Fruit fly (Drosophila melanogaster) whole organism, embryonic: ENCODE data around the gene mRpL35.
A peak's percentile ranks its signal among the peaks of the same experiment; 100 is the strongest.

Experiments used
- Adf1 ChIP-seq: fragments of 200-800 bp; sonication (Bioruptor generic); IDR thresholded peaks from 2 replicates; pipeline ENCODE4 v1.3.6; 2022; ENCODE audit warnings: missing biosample characterization, missing genetic modification characterization
- CG11696 ChIP-seq: fragments of 200-800 bp; sonication (Bioruptor generic); IDR thresholded peaks from 2 replicates; pipeline ENCODE4 v1.3.6; 2022; ENCODE audit warnings: missing biosample characterization, missing genetic modification characterization
- CG13296 ChIP-seq: fragments of 200-800 bp; sonication (Bioruptor generic); optimal IDR thresholded peaks from 3 replicates; lab custom pipeline; 2018; ENCODE audit warnings: missing biosample characterization, mild to moderate bottlenecking, missing genetic modification characterization
- CG14860 ChIP-seq: fragments of 200-800 bp; sonication (Bioruptor generic); IDR thresholded peaks from 3 replicates; pipeline ENCODE4 v1.3.6; 2022; ENCODE audit warnings: missing biosample characterization, missing genetic modification characterization; ENCODE audit not compliant: partially characterized antibody
- CG15269 ChIP-seq: fragments of 200-800 bp; sonication (Bioruptor generic); optimal IDR thresholded peaks from 2 replicates; lab custom pipeline; 2018; ENCODE audit warnings: missing biosample characterization, mild to moderate bottlenecking, missing genetic modification characterization, moderate library complexity
- CG15514 ChIP-seq: fragments of 200-800 bp; sonication (Bioruptor generic); optimal IDR thresholded peaks from 3 replicates; lab custom pipeline; 2017; ENCODE audit warnings: missing biosample characterization, missing genetic modification characterization, mild to moderate bottlenecking, moderate library complexity, missing genetic modification reagents
- CG1792 ChIP-seq: fragments of 200-800 bp; sonication (Bioruptor generic); optimal IDR thresholded peaks from 2 replicates; lab custom pipeline; 2016; ENCODE audit warnings: missing biosample characterization, missing genetic modification characterization
- CG18619 ChIP-seq: fragments of 200-800 bp; sonication (Bioruptor generic); optimal IDR thresholded peaks from 3 replicates; lab custom pipeline; 2017; ENCODE audit warnings: missing biosample characterization, mild to moderate bottlenecking, missing genetic modification characterization
- CG2116 ChIP-seq: fragments of 200-800 bp; sonication (Bioruptor generic); optimal IDR thresholded peaks from 3 replicates; lab custom pipeline; 2018; ENCODE audit warnings: missing biosample characterization, mild to moderate bottlenecking, missing genetic modification characterization
- CG2678 ChIP-seq: fragments of 200-800 bp; sonication (Bioruptor generic); optimal IDR thresholded peaks from 3 replicates; lab custom pipeline; 2019; ENCODE audit warnings: missing biosample characterization, mild to moderate bottlenecking, missing genetic modification characterization, moderate library complexity
- CG30020 ChIP-seq: fragments of 200-800 bp; optimal IDR thresholded peaks from 2 replicates; lab custom pipeline; 2019; ENCODE audit warnings: missing biosample characterization, mild to moderate bottlenecking, missing genetic modification characterization, moderate library complexity
- CG33213 ChIP-seq: fragments of 200-800 bp; sonication (Bioruptor generic); optimal IDR thresholded peaks from 3 replicates; lab custom pipeline; 2016; ENCODE audit warnings: missing biosample characterization, missing genetic modification characterization
- CG6272 ChIP-seq: fragments of 200-800 bp; sonication (Bioruptor generic); IDR thresholded peaks from 2 replicates; pipeline ENCODE4 v1.3.6; 2022; ENCODE audit warnings: missing biosample characterization, missing genetic modification characterization
- CG7271 ChIP-seq: fragments of 200-800 bp; sonication (Bioruptor generic); optimal IDR thresholded peaks from 2 replicates; lab custom pipeline; 2018; ENCODE audit warnings: missing biosample characterization, mild to moderate bottlenecking, missing genetic modification characterization, moderate library complexity
- CG7745 ChIP-seq: fragments of 200-800 bp; sonication (Bioruptor generic); optimal IDR thresholded peaks from 2 replicates; lab custom pipeline; 2018; ENCODE audit warnings: missing biosample characterization, mild to moderate bottlenecking, missing genetic modification characterization, moderate library complexity
- CG9609 ChIP-seq: fragments of 200-800 bp; sonication (Bioruptor generic); optimal IDR thresholded peaks from 3 replicates; lab custom pipeline; 2016; ENCODE audit warnings: missing biosample characterization, missing genetic modification characterization
- CG9932 ChIP-seq: fragments of 200-800 bp; sonication (Bioruptor generic); IDR thresholded peaks from 2 replicates; pipeline ENCODE4 v1.3.6; 2022; ENCODE audit warnings: missing biosample characterization, missing genetic modification characterization
- Dp ChIP-seq: fragments of 200-800 bp; sonication (Bioruptor generic); optimal IDR thresholded peaks from 2 replicates; lab custom pipeline; 2018; ENCODE audit warnings: missing biosample characterization, mild to moderate bottlenecking, missing genetic modification characterization, moderate library complexity
- E2f1 ChIP-seq: fragments of 200-800 bp; sonication (Bioruptor generic); IDR thresholded peaks from 2 replicates; pipeline ENCODE4 v1.3.6; 2022; ENCODE audit warnings: missing biosample characterization, missing genetic modification characterization
- Elba2 ChIP-seq: fragments of 200-800 bp; sonication (Bioruptor generic); optimal IDR thresholded peaks from 3 replicates; lab custom pipeline; 2016; ENCODE audit warnings: missing biosample characterization, missing genetic modification characterization
- H2.0 ChIP-seq: fragments of 200-800 bp; sonication (Bioruptor generic); IDR thresholded peaks from 2 replicates; pipeline ENCODE4 v1.3.6; 2022; ENCODE audit warnings: missing biosample characterization, missing genetic modification characterization
- HLH54F ChIP-seq: fragments of 200-800 bp; sonication (Bioruptor generic); optimal IDR thresholded peaks from 3 replicates; lab custom pipeline; 2016; ENCODE audit warnings: missing biosample characterization, missing genetic modification characterization
- HmgD ChIP-seq: fragments of 200-800 bp; sonication (Bioruptor generic); optimal IDR thresholded peaks from 3 replicates; lab custom pipeline; 2016; ENCODE audit warnings: missing biosample characterization, missing genetic modification characterization
- Hr3 ChIP-seq: fragments of 200-800 bp; sonication (Bioruptor generic); optimal IDR thresholded peaks from 3 replicates; lab custom pipeline; 2016; ENCODE audit warnings: missing biosample characterization, missing genetic modification characterization
- NC2β ChIP-seq: fragments of 200-800 bp; sonication (Bioruptor generic); optimal IDR thresholded peaks from 2 replicates; lab custom pipeline; 2016; ENCODE audit warnings: missing biosample characterization, missing genetic modification characterization
- Side ChIP-seq: fragments of 200-800 bp; sonication (Bioruptor generic); optimal IDR thresholded peaks from 2 replicates; lab custom pipeline; 2016; ENCODE audit warnings: missing biosample characterization, missing genetic modification characterization
- Sin3A ChIP-seq: fragments of >200 bp; optimal IDR thresholded peaks from 2 replicates; lab custom pipeline; 2018
- Sry-β ChIP-seq: fragments of 200-800 bp; sonication (Bioruptor generic); optimal IDR thresholded peaks from 2 replicates; lab custom pipeline; 2018; ENCODE audit warnings: missing biosample characterization, mild to moderate bottlenecking, missing genetic modification characterization, moderate library complexity
- YL-1 ChIP-seq: fragments of 200-800 bp; sonication (Bioruptor generic); optimal IDR thresholded peaks from 3 replicates; lab custom pipeline; 2017; ENCODE audit warnings: missing biosample characterization, mild to moderate bottlenecking, missing genetic modification characterization
- bcd ChIP-seq: fragments of 200-800 bp; sonication (Bioruptor generic); optimal IDR thresholded peaks from 2 replicates; lab custom pipeline; 2017; ENCODE audit warnings: missing biosample characterization, mild to moderate bottlenecking, missing genetic modification characterization
- dimm ChIP-seq: fragments of 200-800 bp; sonication (Bioruptor generic); IDR thresholded peaks from 2 replicates; pipeline ENCODE4 v1.3.6; 2022; ENCODE audit warnings: missing biosample characterization, missing genetic modification characterization
- dysf ChIP-seq: fragments of 200-800 bp; sonication (Bioruptor generic); IDR thresholded peaks from 3 replicates; pipeline ENCODE4 v1.3.6; 2022; ENCODE audit warnings: missing biosample characterization, missing genetic modification characterization
- ems ChIP-seq: fragments of 200-800 bp; sonication (Bioruptor generic); optimal IDR thresholded peaks from 3 replicates; lab custom pipeline; 2016; ENCODE audit warnings: missing biosample characterization, missing genetic modification characterization
- gem ChIP-seq: fragments of 200-800 bp; sonication (Bioruptor generic); optimal IDR thresholded peaks from 2 replicates; lab custom pipeline; 2019; ENCODE audit warnings: missing biosample characterization, mild to moderate bottlenecking, missing genetic modification characterization, moderate library complexity
- gro ChIP-seq: fragments of 200-800 bp; sonication (Bioruptor generic); optimal IDR thresholded peaks from 2 replicates; lab custom pipeline; 2016; ENCODE audit warnings: missing biosample characterization, missing genetic modification characterization
- insv ChIP-seq, 2 experiments: fragments of 200-800 bp; sonication (Bioruptor generic); optimal IDR thresholded peaks; 3 replicates each; lab custom pipeline; 2016 to 2018; ENCODE audit warnings: missing biosample characterization in 2 of 2, missing genetic modification characterization in 2 of 2
- jing ChIP-seq: fragments of 200-800 bp; sonication (Bioruptor generic); optimal IDR thresholded peaks from 2 replicates; lab custom pipeline; 2018; ENCODE audit warnings: missing biosample characterization, mild to moderate bottlenecking, missing genetic modification characterization
- mam ChIP-seq: fragments of 200-800 bp; sonication (Bioruptor generic); optimal IDR thresholded peaks from 3 replicates; lab custom pipeline; 2016; ENCODE audit warnings: missing biosample characterization, missing genetic modification characterization
- mirr ChIP-seq: fragments of 200-800 bp; sonication (Bioruptor generic); optimal IDR thresholded peaks from 3 replicates; lab custom pipeline; 2018; ENCODE audit warnings: missing biosample characterization, mild to moderate bottlenecking, missing genetic modification characterization
- nom ChIP-seq: fragments of 200-800 bp; sonication (Bioruptor generic); optimal IDR thresholded peaks from 2 replicates; lab custom pipeline; 2017; ENCODE audit warnings: missing biosample characterization, missing genetic modification characterization, mild to moderate bottlenecking, moderate library complexity, missing genetic modification reagents
- otp ChIP-seq: fragments of 200-800 bp; sonication (Bioruptor generic); IDR thresholded peaks from 3 replicates; pipeline ENCODE4, ENCODE4 v1.3.6; 2022; ENCODE audit warnings: missing biosample characterization, missing genetic modification characterization
- pros ChIP-seq: fragments of 200-800 bp; sonication (Bioruptor generic); optimal IDR thresholded peaks from 3 replicates; lab custom pipeline; 2019; ENCODE audit warnings: missing biosample characterization, mild to moderate bottlenecking, missing genetic modification characterization, moderate library complexity
- pzg ChIP-seq: fragments of 200-800 bp; sonication (Bioruptor generic); optimal IDR thresholded peaks from 3 replicates; lab custom pipeline; 2018; ENCODE audit warnings: missing biosample characterization, mild to moderate bottlenecking, missing genetic modification characterization, moderate library complexity
- row ChIP-seq: fragments of 200-800 bp; sonication (Bioruptor generic); IDR thresholded peaks from 3 replicates; pipeline ENCODE4 v1.3.6; 2022; ENCODE audit warnings: missing biosample characterization, missing genetic modification characterization
- run ChIP-seq: fragments of 200-800 bp; sonication (Bioruptor generic); optimal IDR thresholded peaks from 3 replicates; lab custom pipeline; 2018; ENCODE audit warnings: missing biosample characterization, mild to moderate bottlenecking, missing genetic modification characterization
- slp2 ChIP-seq: fragments of 200-800 bp; sonication (Bioruptor generic); optimal IDR thresholded peaks from 2 replicates; lab custom pipeline; 2016; ENCODE audit warnings: missing biosample characterization, missing genetic modification characterization
- sug ChIP-seq: fragments of 200-800 bp; optimal IDR thresholded peaks from 2 replicates; lab custom pipeline; 2019; ENCODE audit warnings: missing biosample characterization, mild to moderate bottlenecking, missing genetic modification characterization, moderate library complexity
- vfl ChIP-seq: fragments of 200-800 bp; sonication (Bioruptor generic); optimal IDR thresholded peaks from 2 replicates; lab custom pipeline; 2016; ENCODE audit warnings: missing biosample characterization, missing genetic modification characterization
- yki ChIP-seq: fragments of >200 bp; optimal IDR thresholded peaks from 3 replicates; lab custom pipeline; 2018
- zf30C ChIP-seq: fragments of 200-800 bp; sonication (Bioruptor generic); optimal IDR thresholded peaks from 3 replicates; lab custom pipeline; 2018; ENCODE audit warnings: missing biosample characterization, mild to moderate bottlenecking, missing genetic modification characterization
- zfh1 ChIP-seq: fragments of 200-800 bp; sonication (Bioruptor generic); IDR thresholded peaks from 3 replicates; pipeline ENCODE4 v1.3.6; 2022; ENCODE audit warnings: missing biosample characterization, missing genetic modification characterization

mRpL35 gene

DNA sequence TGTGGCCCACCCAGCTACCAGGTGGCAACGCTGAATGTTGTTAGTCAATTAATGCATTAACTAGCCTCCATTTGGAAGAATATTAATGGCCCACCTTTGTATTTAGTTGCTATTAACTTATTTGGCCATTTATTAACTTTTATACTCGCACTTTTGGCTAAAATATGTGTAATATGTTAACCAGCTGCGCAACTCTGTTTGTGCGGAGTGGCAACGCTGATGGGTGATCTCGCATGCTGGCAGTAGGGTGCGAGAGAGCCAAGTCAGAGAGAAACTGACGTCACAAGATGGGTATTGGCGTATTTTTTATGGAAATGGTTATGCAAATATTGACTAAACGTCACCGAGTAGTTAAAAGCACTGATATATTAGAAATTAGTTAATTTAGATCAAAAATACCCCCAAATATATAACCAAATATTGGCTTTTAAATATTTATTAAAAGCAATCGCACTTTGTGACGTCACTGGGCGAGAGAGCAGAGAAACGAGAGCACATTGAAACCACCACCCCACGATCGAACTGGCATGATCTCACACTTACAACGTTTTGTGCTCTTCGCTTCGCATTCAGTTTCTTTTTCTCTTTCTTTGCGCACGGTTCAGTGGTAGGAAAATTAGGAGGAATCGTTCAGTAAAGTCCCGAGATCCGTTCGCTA lies 18.4 kb downstream of the mRpL35 start, which contains the start of gene how (continued):
- TF ChIP-seq insv (GFP tag; optimal IDR thresholded peaks at IDR 0.05; lab: Kevin White, UChicago) (peak in 1 of 2 experiments; percentile 5), sug (tag; lab: Kevin White, UChicago) (peak; percentile 27), CG2678 (tag; lab: Kevin White, UChicago) (peak; percentile 22), gem (peak; percentile 30), CG15269 (no peak), Dp (peak; percentile 92), pros (GFP tag; lab: Kevin White, UChicago) (peak; percentile 46), Hr3 (GFP tag; lab: Kevin White, UChicago) (peak; percentile 30), Adf1 (GFP tag; lab: Robert Waterston, UW) (no peak), nom (GFP tag; lab: Kevin White, UChicago) (peak; percentile 36), run (no peak), slp2 (GFP tag; lab: Kevin White, UChicago) (peak; percentile 27), CG11696 (no peak), zfh1 (peak; percentile 41; the same call in 1 of the 3 replicates), CG1792 (no peak), CG2116 (GFP tag; lab: Kevin White, UChicago) (peak; percentile 87), CG9932 (peak; percentile 39; the same call in 1 of the 2 replicates), HLH54F (GFP tag; lab: Kevin White, UChicago) (no peak), CG6272 (no peak), CG15514 (GFP tag; lab: Kevin White, UChicago) (peak; percentile 15), H2.0 (GFP tag; lab: Robert Waterston, UW) (no peak), Elba2 (GFP tag; lab: Kevin White, UChicago) (no peak), CG9609 (GFP tag; lab: Kevin White, UChicago) (no peak), dysf (GFP tag; lab: Robert Waterston, UW) (no peak), bcd (GFP tag; lab: Kevin White, UChicago) (no peak), CG33213 (GFP tag; lab: Kevin White, UChicago) (no peak), yki (lab: Kevin White, UChicago) (peak; percentile 97), row (GFP tag; lab: Robert Waterston, UW) (peak; percentile 96), ems (GFP tag; lab: Kevin White, UChicago) (no peak), pzg (GFP tag; lab: Kevin White, UChicago) (peak; percentile 69), jing (GFP tag; lab: Kevin White, UChicago) (no peak), E2f1 (no peak), CG13296 (GFP tag; lab: Kevin White, UChicago) (peak; percentile 8), gro (no peak), HmgD (peak; percentile 41), CG30020 (peak; percentile 22), Sry-β (peak; percentile 79), CG7745 (tag; lab: Kevin White, UChicago) (no peak), dimm (GFP tag; lab: Robert Waterston, UW) (no peak), otp (GFP tag; lab: Robert Waterston, UW) (no peak), vfl (GFP tag; lab: Kevin White, UChicago) (no peak), mirr (GFP tag; lab: Kevin White, UChicago) (no peak), CG14860 (GFP tag; lab: Robert Waterston, UW) (no peak), Sin3A (lab: Kevin White, UChicago) (peak; percentile 90), YL-1 (GFP tag; lab: Kevin White, UChicago) (no peak), zf30C (no peak), mam (GFP tag; lab: Kevin White, UChicago) (peak; percentile 47), CG7271 (tag; lab: Kevin White, UChicago) (no peak), NC2β (peak; percentile 23), CG18619 (GFP tag; lab: Kevin White, UChicago) (no peak), Side (GFP tag; lab: Kevin White, UChicago) (no peak)
